Fruit fly (Drosophila melanogaster) whole organism: ENCODE measurements around the gene lectin-29Ca.
A peak's percentile ranks its signal among the peaks of the same experiment; 100 is the strongest.

ENCODE experiments used
- CG8478 ChIP-seq: fragments of >200 bp; optimal IDR thresholded peaks from 2 replicates; lab custom pipeline; 2018; ENCODE audit warnings: inconsistent platforms
- Dll ChIP-seq: fragments of >200 bp; optimal IDR thresholded peaks from 2 replicates; lab custom pipeline; 2017
- EcR ChIP-seq, 2 experiments: fragments of >200 bp; optimal IDR thresholded peaks; 2 replicates each; lab custom pipeline; 2017; ENCODE audit warnings: missing biosample characterization in 2 of 2, missing genetic modification characterization in 2 of 2, missing genetic modification reagents in 2 of 2
- pan ChIP-seq: fragments of >200 bp; optimal IDR thresholded peaks from 2 replicates; lab custom pipeline; 2017
- psq ChIP-seq: fragments of >200 bp; optimal IDR thresholded peaks from 2 replicates; lab custom pipeline; 2017
- usp ChIP-seq: fragments of >200 bp; optimal IDR thresholded peaks from 2 replicates; lab custom pipeline; 2017; ENCODE audit warnings: missing biosample characterization, missing genetic modification characterization, mixed read lengths

lectin-29Ca gene

DNA sequence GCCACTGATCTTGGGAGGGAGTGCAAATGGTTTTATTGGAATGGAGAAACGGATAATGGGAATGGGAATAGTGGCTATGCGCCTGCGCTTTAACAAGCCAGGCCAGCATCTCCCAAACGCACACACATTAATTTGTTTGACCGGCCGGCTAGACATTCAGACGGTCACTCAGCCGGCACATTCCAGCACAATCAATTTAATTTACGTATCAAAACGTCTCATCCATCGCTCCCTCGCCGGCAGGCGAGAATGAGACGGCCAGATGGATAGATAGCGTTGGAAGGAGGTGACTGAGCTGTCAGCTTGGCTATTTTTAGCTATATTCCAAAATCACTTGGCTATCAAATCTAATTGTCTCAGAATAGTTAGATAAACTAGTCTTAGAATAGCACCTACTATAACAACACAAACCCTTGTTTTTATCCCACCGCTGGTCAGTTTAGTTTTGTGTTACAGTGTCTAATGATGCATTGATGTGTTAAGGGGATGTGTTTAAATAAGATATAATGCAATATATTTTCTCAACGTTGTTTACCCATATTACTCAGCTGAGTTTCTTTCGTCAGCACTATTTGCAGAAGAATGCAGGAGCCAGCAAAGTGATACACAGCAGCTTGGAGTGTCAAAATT is 29.5 kb upstream of the lectin-29Ca start:
- TF ChIP-seq psq (lab: Kevin White, UChicago) (no peak), CG8478 (no peak), pan (lab: Kevin White, UChicago) (no peak), EcR (GFP tag; optimal IDR thresholded peaks at IDR 0.05; lab: Kevin White, UChicago) (no peak), Dll (lab: Kevin White, UChicago) (no peak), usp (no peak)

DNA sequence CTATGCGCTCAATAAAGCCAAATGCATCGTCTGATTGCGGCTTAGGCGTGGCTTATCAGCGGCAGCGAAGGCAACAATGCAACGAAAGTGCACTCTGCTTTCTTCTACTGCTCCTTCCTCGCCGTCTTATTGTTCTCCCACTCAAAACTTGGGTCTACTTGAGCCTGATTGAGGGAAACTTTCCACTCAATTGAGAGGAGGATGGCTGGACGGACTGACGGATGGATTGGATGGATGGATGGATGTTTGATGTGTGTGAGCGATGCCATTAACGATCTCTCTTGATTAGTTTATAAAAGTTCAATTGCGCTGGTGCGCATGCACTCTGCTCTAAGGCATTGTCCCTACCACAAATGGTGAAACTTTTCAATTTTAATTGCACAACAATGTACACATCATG is 29.0 kb upstream of the lectin-29Ca start:
- TF ChIP-seq CG8478 (no peak), Dll (lab: Kevin White, UChicago) (no peak), usp (no peak), pan (lab: Kevin White, UChicago) (no peak), psq (lab: Kevin White, UChicago) (no peak), EcR (GFP tag; optimal IDR thresholded peaks at IDR 0.05; lab: Kevin White, UChicago) (no peak)

DNA sequence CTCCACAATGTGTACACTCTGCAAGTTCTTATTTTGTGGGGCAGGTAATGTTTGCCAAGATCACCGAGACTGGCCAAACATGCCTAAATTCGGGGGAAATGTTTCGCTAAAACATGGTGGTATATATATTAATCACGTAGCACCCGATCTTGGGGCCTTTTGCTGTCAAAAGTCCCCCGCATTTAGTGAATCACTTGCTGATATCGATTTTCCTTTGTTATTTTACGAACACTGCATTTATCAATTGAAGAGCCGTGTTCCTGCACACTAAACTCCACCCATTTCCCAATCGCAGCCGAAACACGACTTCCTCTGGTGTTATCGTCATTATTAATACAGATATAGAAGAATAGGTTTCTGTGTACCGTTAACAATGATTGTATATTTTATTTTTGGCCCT is 27.6 kb upstream of the lectin-29Ca start:
- TF ChIP-seq Dll (lab: Kevin White, UChicago) (no peak), pan (lab: Kevin White, UChicago) (no peak), usp (no peak), EcR (GFP tag; optimal IDR thresholded peaks at IDR 0.05; lab: Kevin White, UChicago) (no peak), psq (lab: Kevin White, UChicago) (no peak), CG8478 (no peak)

DNA sequence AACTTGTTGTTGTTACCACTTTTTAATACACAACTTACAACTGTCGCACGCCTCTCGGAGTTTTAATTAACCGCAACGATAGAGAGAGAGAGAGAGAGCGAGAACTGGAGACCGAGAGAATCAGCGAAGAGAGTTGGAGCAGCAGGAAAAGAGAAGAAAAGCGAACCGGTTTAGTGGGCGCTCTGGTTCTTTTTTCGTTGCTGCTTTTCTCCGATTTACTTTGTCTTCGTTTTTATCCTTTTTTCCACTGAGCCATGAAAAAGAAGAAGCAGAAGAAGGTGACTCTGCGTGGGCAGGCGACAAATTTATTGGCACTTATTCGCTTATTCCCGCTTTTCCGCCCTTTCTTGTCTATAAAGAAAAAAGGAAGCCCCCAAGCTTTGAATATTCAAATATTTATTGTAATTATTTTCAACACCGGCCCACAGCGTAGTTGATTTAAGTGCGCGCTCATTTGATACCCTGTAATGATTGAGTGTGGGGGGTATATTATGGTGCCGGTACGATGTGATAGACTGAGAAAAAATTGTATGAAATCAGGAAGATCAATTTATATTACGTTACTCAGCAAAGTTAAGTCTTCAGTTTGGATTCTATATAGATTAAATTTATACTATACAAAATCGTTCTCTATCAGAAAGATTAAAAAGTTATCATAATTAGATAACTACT is 26.3 kb upstream of the lectin-29Ca start:
- TF ChIP-seq psq (lab: Kevin White, UChicago) (no peak), CG8478 (no peak), pan (lab: Kevin White, UChicago) (peak; percentile 58), EcR (GFP tag; optimal IDR thresholded peaks at IDR 0.05; lab: Kevin White, UChicago) (no peak), usp (no peak), Dll (lab: Kevin White, UChicago) (no peak)

DNA sequence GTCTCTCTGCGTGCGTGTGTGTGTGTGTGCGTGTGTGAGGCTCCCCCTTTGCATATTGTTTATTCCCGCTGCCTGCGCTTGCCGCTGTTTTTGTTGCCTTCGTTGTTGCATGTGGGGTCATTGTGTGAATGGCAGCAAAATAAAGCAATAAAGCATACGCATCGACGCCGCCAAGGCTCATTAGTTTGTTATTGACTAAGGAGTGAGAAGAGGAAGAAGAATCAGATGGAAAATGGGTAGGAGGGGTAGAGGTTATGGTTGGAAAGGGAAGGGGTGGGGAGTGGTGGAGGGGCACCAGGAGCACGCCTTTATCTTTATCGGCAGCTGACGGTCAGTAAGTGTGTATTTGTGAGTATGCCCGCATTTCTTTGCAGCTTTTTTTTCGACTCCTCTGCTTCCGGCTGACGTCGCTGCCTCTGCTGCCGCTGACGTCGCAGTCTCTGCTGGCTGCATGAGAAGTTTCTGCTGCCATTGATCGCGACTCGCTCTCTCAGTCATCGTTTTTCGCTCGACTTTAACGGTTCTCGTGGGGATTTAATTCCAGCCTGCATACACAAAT is 25.4 kb upstream of the lectin-29Ca start:
- TF ChIP-seq usp (no peak), pan (lab: Kevin White, UChicago) (no peak), EcR (GFP tag; optimal IDR thresholded peaks at IDR 0.05; lab: Kevin White, UChicago) (peak in 1 of 2 experiments; percentile 51)

DNA sequence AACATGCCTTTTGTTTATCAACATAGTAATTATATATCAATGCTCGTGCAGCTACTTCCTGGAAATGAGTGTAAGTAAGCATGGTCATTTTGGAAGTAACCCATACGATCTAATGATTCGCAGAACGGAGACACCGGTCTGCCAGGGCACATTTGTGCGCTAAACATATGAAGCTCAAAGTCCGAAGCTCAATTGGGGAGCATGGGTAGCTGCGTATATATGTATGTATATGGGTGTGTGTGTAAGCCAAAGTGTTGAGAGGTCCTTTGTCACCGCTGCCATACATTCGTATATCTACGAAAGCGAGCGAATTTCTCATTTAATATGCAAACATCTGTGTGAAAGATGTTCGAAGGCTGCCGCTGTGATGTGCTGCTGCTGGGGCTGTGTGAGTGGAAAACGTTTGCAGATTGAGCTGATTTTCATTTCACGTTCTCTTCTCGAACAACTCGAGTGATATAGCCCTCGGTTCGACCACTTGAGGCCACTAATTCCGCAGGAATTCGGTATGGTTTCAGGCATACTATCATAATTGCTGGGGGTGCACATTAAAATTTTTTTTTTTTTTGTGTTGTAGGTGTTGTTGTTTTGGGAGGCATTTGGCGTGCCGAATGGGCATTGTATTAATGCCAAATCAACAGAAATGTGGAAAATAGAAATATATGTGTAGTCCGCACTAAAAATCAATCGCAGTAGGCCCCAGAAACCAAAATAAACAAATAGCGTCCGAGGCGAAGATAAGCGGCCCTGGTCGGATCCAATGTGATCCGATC is 24.2 kb upstream of the lectin-29Ca start:
- TF ChIP-seq Dll (lab: Kevin White, UChicago) (no peak), psq (lab: Kevin White, UChicago) (no peak), usp (no peak), pan (lab: Kevin White, UChicago) (no peak), EcR (GFP tag; optimal IDR thresholded peaks at IDR 0.05; lab: Kevin White, UChicago) (no peak), CG8478 (no peak)

DNA sequence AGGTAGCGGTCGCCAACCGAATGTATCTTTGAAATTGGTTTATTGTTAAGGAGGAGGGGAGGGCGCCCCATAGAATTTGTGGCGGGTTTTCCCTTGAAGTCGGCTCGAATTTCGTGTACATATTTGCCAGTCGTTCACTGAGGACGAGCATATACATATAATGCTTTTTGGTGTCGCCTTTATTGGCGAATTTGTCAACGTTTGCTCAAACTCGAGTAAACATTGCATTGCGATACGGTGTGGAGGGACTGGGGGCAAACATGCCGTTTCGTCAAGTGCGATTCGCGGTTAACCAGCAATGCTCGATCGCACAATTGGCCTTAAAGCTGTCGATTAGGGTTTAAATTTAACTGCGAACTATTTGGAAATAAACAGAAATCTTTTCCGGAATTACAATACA is 23.5 kb upstream of the lectin-29Ca start:
- TF ChIP-seq Dll (lab: Kevin White, UChicago) (no peak), pan (lab: Kevin White, UChicago) (no peak), EcR (GFP tag; optimal IDR thresholded peaks at IDR 0.05; lab: Kevin White, UChicago) (no peak), CG8478 (no peak), psq (lab: Kevin White, UChicago) (no peak), usp (no peak)

DNA sequence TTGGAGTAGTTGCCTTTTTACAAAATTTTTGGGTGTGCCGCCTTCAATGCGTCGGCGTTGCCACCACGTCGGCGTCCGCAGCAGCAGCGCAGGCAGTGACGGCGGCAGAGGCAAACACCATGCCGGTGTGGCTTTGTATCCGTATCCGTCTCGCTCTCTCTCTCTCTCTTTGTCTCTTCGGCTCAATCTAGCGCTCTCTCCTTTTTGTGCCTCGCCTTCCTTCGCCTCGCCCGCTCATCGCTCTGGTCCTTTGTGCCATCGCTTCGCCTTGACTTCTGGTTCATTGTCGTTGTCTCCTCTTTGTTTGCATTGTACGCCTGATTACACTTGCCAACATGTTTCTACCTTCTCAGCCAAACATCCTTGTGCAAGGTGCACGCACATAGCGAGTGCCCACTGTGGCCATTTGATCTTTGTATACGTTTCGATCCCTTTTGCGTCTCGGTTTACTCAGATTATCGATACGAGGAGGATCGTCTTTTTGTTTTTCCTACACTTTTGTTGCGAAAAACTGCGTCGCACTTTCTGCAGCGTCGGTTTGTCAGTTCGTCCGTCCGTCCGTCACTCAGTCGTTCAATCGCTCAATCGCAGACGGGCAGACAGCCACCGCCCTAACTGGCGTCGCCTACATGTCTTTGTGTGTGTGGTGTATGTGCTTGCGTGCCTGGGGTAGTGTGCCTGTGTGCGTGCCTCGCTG is 22.4 kb upstream of the lectin-29Ca start:
- TF ChIP-seq pan (lab: Kevin White, UChicago) (no peak), Dll (lab: Kevin White, UChicago) (peak; percentile 53)

DNA sequence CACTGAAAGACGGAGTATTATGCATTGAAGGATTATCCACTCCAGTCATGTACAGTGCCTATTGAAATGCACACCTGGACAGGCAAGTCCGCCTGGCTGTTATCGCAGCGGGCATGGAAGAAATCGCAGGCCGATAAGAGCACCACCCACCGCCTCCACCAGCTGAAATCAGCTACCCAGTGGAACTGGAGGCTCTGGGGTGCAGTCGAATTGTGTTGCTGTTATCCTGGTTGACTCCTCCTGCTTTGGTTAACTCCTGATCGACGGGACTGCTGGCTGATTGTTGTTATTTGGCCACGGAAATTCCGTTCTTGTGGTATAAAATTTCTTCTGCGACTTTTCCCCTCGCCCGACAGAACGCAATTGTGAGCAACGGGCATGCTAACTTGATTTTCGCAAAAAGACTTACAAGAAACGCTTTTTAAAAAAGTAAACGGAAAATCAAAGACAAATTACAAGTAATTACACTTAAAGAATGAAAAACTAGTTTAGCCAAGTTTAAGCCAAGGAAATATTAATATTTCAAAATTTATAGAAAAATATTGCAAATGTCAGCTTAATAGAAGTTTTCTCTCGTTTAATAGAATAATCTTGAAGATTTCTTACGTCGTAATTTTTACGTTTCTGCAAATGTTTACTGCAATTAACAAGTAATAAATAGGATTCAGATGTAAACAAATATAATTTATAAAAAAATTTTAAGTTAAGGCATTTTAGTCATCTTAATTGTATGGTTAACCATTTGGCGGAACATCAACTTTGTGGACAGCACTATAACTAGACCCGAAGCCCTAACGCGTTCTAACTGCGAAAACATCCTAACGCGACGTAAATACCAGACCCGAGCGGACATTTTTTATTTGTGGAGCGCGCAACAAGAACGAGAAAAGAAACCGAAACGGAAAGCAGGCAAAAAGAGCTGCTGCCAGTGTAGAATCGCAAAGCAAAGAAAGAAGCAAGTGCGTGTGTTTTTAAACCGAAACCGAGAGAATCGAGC is 21.1 kb upstream of the lectin-29Ca start, which contains the start of the genes CG13398 and Akap200:
Gene CG13398 (minus strand): TSS at position 370 of the 997 bp plus-strand sequence.
Gene Akap200 (plus strand): TSS at position 804 of the 997 bp plus-strand sequence.
- TF ChIP-seq Dll (lab: Kevin White, UChicago), result no peak
- no peak for TF ChIP-seq usp
- no peak for TF ChIP-seq psq (lab: Kevin White, UChicago)
- no peak for TF ChIP-seq CG8478
- TF ChIP-seq EcR (GFP tag; optimal IDR thresholded peaks at IDR 0.05; lab: Kevin White, UChicago), result no peak
- TF ChIP-seq pan (lab: Kevin White, UChicago), result no peak

DNA sequence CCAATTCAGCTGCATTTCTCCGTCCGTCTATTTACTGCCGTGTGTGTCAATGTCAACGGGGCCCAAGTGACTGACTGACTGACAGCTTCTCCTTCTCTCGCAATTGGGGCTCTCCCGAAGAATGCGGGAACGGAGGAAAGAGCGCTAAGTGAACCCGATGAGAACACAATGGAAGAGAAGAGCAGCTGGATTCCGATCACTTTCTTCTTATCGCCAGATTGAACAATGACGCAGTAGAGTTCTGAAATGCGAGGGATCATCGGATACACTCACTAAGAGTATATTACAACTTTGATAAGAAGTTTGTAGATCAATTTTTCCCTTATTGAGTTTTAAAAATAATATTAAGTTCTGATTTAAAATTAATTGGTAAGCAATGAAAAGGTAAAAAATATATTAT is 17.4 kb upstream of the lectin-29Ca start, which contains the start of gene Naglu:
Gene Naglu (minus strand): TSS at position 339 of the 400 bp plus-strand sequence.
- TF ChIP-seq CG8478 (no peak), usp (no peak), pan (lab: Kevin White, UChicago) (no peak), EcR (GFP tag; optimal IDR thresholded peaks at IDR 0.05; lab: Kevin White, UChicago) (no peak), Dll (lab: Kevin White, UChicago) (no peak), psq (lab: Kevin White, UChicago) (no peak)
